Worm (Caenorhabditis elegans): Measurements from ENCODE around the gene sri-57.
"Not testable (repeated sequence)": the region's sequence is repeated elsewhere in the genome, so short reads cannot be mapped to it uniquely, and the experiment has no call there.

sri-57 gene

DNA sequence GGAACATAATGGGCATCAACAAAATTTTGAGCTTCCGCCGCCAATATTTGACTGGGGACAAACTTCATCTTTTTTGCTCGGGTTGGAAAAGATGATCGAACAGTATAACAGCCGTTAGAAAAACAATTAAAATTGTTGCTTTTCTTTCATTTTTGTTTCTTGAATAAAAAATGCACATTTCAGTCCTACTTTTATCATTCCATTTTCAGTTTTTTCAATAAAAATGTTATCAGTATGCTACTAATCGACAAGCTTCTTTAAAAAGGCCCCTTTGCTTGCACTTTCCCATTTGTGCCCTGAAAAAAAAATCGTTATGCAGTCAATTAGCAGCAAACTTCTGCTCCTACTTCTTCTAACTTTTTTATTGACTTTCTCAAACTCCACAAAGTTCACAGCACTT is 30.4 kb downstream of the sri-57 start, which contains the start of gene F22E5.7:
Gene F22E5.7 (plus strand): TSS at position 301 of the 400 bp plus-strand sequence.
- TF ChIP-seq ztf-29 (GFP tag; IDR thresholded peaks at IDR 0.05) (no peak), cog-1 (tag; optimal IDR thresholded peaks at IDR 0.05) (no peak), T22C8.4 (GFP tag; IDR thresholded peaks at IDR 0.05) (no peak), ztf-23 (GFP tag; IDR thresholded peaks at IDR 0.05) (no peak), ref-1 (GFP tag; conservative IDR thresholded peaks at IDR 0.05) (no peak)

DNA sequence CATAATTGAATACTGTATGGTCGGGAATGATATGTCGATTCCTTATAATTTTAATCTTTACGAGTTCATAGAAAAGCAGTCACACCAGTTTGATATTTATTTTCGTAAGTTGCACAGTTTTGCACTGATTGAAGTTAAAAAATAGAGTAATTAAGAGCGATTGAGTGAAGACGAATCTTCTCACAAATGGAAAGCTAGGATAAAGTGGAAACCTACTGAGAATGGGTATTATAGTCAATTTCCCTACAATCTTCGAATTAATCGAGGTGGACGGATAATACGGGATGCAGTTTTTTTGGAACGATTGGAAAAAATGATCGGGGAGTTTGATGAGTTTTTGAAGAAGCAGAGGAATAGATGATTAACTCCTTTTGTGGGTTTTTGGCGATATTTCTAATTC is 31.2 kb downstream of the sri-57 start, which contains the start of gene F22E5.23:
Gene F22E5.23 (plus strand): TSS at position 301 of the 400 bp plus-strand sequence.
- no peak for TF ChIP-seq klf-2 (GFP tag; conservative IDR thresholded peaks at IDR 0.05)

DNA sequence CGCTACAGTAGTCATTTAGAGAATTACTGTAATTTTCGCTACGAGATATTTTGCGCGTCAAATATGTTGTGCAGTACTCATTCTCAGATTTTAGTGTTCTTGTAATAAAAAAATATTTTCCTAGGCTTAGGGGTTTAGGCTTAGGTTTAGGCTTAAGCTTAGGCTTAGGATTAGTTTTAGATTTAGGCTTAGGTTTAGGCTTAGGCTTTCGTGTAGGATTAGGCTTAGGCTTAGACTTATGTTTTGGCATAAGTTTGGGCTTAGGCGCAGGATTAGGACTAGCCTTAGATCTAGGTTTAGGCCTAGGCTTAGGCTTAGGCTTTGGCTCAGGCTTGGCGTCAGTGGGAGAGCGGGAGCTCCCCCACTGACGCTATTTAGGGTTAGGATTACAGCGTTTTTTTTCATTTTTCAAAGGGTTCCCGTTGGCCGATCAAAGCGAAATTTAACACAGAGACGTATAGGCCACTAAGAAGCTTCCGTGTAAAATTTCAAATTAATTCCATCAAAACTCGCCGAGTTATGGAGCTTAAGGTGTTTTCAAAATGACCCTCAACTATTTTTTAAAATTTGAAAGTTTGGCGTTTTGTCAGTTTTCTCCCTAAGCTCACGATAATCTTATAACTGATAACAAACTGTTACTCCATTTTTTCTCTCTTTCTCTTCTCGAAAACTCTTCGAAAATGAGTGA is 32.7 kb downstream of the sri-57 start, which contains the start of gene F22E5.8:
Gene F22E5.8 (plus strand): TSS at position 638 of the 688 bp plus-strand sequence.
- not testable (repeated sequence) for TF ChIP-seq klf-2 (GFP tag; conservative IDR thresholded peaks at IDR 0.05); ref-1 (GFP tag; conservative IDR thresholded peaks at IDR 0.05); med-1 (GFP tag; optimal IDR thresholded peaks at IDR 0.05; ENCODE audit: insufficient read depth)

DNA sequence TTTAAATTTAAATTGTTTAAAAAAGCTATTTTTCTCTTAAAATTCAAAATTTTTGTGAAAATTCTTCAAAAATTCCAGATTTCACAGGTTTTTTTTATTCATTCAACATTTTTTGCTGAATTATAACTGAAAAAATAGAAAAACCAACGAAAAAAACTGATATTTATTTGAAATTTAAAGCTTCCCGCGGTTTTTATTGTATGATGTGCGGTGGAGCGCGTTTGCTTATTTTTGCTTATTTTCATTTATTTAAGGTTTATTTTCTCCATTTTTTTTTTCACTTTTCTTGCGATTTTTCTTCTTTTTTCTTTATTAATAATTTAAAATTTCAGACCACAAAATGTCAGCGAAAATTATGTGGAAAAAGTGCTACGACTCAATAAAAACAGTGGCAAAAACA is 34.2 kb downstream of the sri-57 start, which contains the start of gene F22E5.9:
Gene F22E5.9 (plus strand): TSS at position 327 of the 400 bp plus-strand sequence.
- TF ChIP-seq ztf-23 (GFP tag; IDR thresholded peaks at IDR 0.05) (no peak), T22C8.4 (GFP tag; IDR thresholded peaks at IDR 0.05) (no peak), ztf-29 (GFP tag; IDR thresholded peaks at IDR 0.05) (no peak), ref-1 (GFP tag; conservative IDR thresholded peaks at IDR 0.05) (no peak), klf-2 (GFP tag; conservative IDR thresholded peaks at IDR 0.05) (no peak), flt-1 (GFP tag; IDR thresholded peaks at IDR 0.05) (no peak), med-1 (GFP tag; optimal IDR thresholded peaks at IDR 0.05; ENCODE audit: insufficient read depth) (no peak), tab-1 (GFP tag; IDR thresholded peaks at IDR 0.05) (no peak), cog-1 (tag; optimal IDR thresholded peaks at IDR 0.05) (no peak)

DNA sequence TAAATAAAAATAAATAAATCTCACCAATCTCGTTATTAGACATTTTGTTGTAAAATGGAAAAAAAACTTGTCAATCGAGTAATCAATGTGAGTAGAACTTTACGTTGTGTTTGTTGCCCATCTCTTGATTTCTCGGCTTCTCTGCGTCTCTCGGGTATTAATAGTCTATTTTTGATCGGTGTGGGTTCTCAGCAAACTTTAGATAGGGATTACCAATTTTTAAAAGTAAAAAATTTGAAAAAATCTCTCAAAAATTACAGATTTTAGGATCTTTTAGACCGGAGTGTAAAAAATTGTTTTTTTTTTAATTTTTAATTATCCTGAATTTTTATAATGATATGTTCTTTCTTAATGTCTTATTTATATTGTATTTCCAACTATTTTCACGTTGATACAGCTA is 34.9 kb downstream of the sri-57 start, which contains the start of gene F22E5.21:
Gene F22E5.21 (minus strand): TSS at position 101 of the 400 bp plus-strand sequence.
- no peak for TF ChIP-seq flt-1 (GFP tag; IDR thresholded peaks at IDR 0.05)
- TF ChIP-seq ztf-23 (GFP tag; IDR thresholded peaks at IDR 0.05): no peak
- no peak for TF ChIP-seq med-1 (GFP tag; optimal IDR thresholded peaks at IDR 0.05; ENCODE audit: insufficient read depth)
- no peak for TF ChIP-seq tab-1 (GFP tag; IDR thresholded peaks at IDR 0.05)
- no peak for TF ChIP-seq klf-2 (GFP tag; conservative IDR thresholded peaks at IDR 0.05)
- TF ChIP-seq T22C8.4 (GFP tag; IDR thresholded peaks at IDR 0.05): no peak
- no peak for TF ChIP-seq ref-1 (GFP tag; conservative IDR thresholded peaks at IDR 0.05)
- TF ChIP-seq ztf-29 (GFP tag; IDR thresholded peaks at IDR 0.05): no peak
- TF ChIP-seq cog-1 (tag; optimal IDR thresholded peaks at IDR 0.05): no peak

DNA sequence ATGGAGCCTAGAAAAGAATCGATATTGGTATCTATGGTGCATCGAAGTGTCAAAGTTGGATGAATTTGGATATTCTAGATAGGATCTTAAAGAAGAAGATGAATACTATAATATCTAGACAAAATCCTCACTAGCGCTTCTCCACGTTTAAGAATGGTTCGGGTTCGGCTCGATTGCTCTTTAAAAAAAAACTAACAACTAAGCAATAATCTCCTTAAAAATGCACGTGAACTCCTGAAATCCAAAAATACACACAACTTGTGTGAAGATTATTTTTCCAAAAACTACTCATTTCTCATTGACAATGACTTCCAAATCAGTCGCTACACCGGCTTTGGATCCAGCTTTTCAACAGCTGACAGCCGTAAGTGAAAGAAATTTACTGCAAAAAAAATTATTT is 41.1 kb downstream of the sri-57 start, which contains the start of gene D2062.1:
Gene D2062.1 (plus strand): TSS at position 301 of the 400 bp plus-strand sequence.
- TF ChIP-seq tab-1 (GFP tag; IDR thresholded peaks at IDR 0.05): no peak
- no peak for TF ChIP-seq flt-1 (GFP tag; IDR thresholded peaks at IDR 0.05)
- TF ChIP-seq ref-1 (GFP tag; conservative IDR thresholded peaks at IDR 0.05): no peak
- TF ChIP-seq cog-1 (tag; optimal IDR thresholded peaks at IDR 0.05): no peak
- no peak for TF ChIP-seq T22C8.4 (GFP tag; IDR thresholded peaks at IDR 0.05)
- no peak for TF ChIP-seq med-1 (GFP tag; optimal IDR thresholded peaks at IDR 0.05; ENCODE audit: insufficient read depth)
- TF ChIP-seq klf-2 (GFP tag; conservative IDR thresholded peaks at IDR 0.05): no peak
- TF ChIP-seq ztf-23 (GFP tag; IDR thresholded peaks at IDR 0.05): no peak
- TF ChIP-seq ztf-29 (GFP tag; IDR thresholded peaks at IDR 0.05): no peak

DNA sequence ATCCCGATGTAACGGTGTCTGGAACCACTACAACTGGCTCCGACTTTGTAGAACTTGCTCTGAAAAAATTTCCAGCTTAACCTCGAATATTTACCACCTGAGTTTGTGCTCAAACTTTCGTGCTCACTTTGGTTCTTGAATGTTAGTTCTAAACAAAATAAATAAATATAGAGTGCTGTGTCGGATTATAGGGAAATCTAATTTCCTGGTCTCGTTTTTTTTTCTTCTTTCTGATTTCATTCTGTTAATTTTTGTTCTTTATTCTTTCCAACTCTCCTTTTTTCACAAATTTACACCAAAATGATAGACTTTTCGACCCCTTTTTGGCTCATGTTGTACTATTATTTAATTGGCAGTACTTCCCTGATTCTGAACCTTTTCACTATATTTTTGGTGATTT is 43.0 kb downstream of the sri-57 start, which contains the start of gene sri-37:
Gene sri-37 (plus strand): TSS at position 301 of the 400 bp plus-strand sequence.
- no peak for TF ChIP-seq med-1 (GFP tag; optimal IDR thresholded peaks at IDR 0.05; ENCODE audit: insufficient read depth)

DNA sequence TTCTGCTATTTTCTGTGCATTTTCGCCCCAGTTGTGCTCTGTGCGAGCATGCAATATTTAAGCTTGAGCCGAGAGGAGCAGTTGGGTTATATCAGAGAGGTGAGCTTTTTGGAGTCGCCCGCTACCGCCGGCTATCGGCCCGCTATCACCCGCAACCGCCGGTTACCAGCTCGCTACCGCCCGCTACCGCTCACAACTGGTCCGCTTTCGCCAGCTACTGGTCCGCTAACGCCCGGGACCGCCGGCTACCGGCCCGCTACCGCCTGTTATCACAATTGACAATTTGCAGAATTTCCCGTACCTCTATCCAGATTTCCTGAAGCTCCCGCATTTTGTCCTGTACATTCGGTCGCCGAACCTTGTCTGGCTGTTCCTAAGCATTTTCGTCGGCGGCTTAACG is 43.8 kb downstream of the sri-57 start:
- TF ChIP-seq flt-1 (GFP tag; IDR thresholded peaks at IDR 0.05) (peak; percentile 44; the same call in 1 of the 2 replicates), klf-2 (GFP tag; conservative IDR thresholded peaks at IDR 0.05) (no peak)

DNA sequence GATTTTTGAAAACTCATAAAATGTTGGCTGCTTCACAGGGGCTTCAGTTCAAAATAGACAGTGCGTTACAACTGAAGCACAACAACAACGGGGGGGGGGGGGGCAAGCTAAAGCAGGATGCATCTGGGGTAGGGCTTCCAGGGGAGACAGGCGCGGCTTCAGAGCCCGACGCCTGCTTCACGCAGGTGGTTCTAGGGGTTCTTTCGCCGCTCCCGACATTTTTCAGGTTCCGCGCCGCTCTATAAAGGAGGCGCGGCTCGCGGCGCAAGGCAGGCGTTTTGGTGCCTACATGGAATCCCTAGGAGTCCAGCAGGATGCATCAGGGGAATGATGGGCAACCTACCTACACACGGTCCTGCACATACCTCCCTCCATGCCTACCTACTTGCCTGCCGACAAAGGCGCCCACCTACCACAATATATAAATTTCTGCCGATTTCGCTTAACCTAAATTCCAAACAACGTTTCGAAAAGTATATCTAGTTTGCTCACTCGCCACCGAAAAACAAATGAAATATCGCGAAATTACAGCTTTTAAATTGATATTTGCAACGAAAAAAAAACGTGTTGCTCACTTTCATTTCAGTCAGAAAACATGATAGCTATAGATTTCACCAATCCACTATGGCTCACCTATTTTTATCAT is 44.9 kb downstream of the sri-57 start, which contains the start of gene sri-71:
Gene sri-71 (plus strand): TSS at position 596 of the 646 bp plus-strand sequence.
- TF ChIP-seq med-1 (GFP tag; optimal IDR thresholded peaks at IDR 0.05; ENCODE audit: insufficient read depth) (no peak), ztf-29 (GFP tag; IDR thresholded peaks at IDR 0.05) (no peak), cog-1 (tag; optimal IDR thresholded peaks at IDR 0.05) (no peak), T22C8.4 (GFP tag; IDR thresholded peaks at IDR 0.05) (no peak), tab-1 (GFP tag; IDR thresholded peaks at IDR 0.05) (no peak), flt-1 (GFP tag; IDR thresholded peaks at IDR 0.05) (no peak), ref-1 (GFP tag; conservative IDR thresholded peaks at IDR 0.05) (no peak), klf-2 (GFP tag; conservative IDR thresholded peaks at IDR 0.05) (no peak), ztf-23 (GFP tag; IDR thresholded peaks at IDR 0.05) (no peak)

DNA sequence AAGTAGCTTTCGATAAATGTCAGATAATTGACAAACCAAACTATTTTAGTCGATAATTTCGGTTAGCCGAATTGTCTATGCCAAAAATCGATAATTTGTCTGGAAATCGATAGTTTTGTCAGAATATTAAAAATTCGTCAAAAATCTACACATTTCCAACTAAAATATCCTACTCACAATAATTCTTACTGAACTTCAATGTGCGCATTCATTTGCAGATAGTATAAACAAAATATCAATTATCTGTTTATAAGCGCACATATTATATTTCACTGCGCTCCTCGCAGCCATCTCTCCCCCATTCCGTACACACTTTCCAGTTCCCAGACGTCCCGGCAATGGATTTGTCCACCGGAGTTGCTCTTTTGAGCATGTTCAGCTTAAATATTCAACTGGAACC is 47.4 kb downstream of the sri-57 start, which contains the start of gene lgc-28:
Gene lgc-28 (plus strand): TSS at position 301 of the 400 bp plus-strand sequence.
- TF ChIP-seq med-1 (GFP tag; optimal IDR thresholded peaks at IDR 0.05; ENCODE audit: insufficient read depth): no peak
- TF ChIP-seq ref-1 (GFP tag; conservative IDR thresholded peaks at IDR 0.05): no peak
- TF ChIP-seq ztf-29 (GFP tag; IDR thresholded peaks at IDR 0.05): no peak
- no peak for TF ChIP-seq ztf-23 (GFP tag; IDR thresholded peaks at IDR 0.05)
- TF ChIP-seq flt-1 (GFP tag; IDR thresholded peaks at IDR 0.05): no peak
- TF ChIP-seq T22C8.4 (GFP tag; IDR thresholded peaks at IDR 0.05): no peak
- TF ChIP-seq klf-2 (GFP tag; conservative IDR thresholded peaks at IDR 0.05): no peak
- no peak for TF ChIP-seq cog-1 (tag; optimal IDR thresholded peaks at IDR 0.05)
- no peak for TF ChIP-seq tab-1 (GFP tag; IDR thresholded peaks at IDR 0.05)
